Worm (Caenorhabditis elegans) whole organism, L4/young adult: ENCODE data around the gene inx-7.

Source experiments
- W03F9.2 ChIP-seq: fragments of 150-350 bp; optimal IDR thresholded peaks from 2 replicates; lab custom pipeline; 2014; ENCODE audit warnings: missing biosample characterization, missing genetic modification characterization
- dao-5 ChIP-seq: sonication (generic microtip); optimal IDR thresholded peaks from 2 replicates; lab custom pipeline; 2016; ENCODE audit warnings: missing genotype, missing genetic modification characterization, moderate library complexity, missing compliant biosample characterization
- him-1 ChIP-seq: sonication (generic microtip); optimal IDR thresholded peaks from 2 replicates; lab custom pipeline; 2016; ENCODE audit warnings: missing genotype, missing genetic modification reagents, missing genetic modification characterization, missing compliant biosample characterization

Gene inx-7

DNA sequence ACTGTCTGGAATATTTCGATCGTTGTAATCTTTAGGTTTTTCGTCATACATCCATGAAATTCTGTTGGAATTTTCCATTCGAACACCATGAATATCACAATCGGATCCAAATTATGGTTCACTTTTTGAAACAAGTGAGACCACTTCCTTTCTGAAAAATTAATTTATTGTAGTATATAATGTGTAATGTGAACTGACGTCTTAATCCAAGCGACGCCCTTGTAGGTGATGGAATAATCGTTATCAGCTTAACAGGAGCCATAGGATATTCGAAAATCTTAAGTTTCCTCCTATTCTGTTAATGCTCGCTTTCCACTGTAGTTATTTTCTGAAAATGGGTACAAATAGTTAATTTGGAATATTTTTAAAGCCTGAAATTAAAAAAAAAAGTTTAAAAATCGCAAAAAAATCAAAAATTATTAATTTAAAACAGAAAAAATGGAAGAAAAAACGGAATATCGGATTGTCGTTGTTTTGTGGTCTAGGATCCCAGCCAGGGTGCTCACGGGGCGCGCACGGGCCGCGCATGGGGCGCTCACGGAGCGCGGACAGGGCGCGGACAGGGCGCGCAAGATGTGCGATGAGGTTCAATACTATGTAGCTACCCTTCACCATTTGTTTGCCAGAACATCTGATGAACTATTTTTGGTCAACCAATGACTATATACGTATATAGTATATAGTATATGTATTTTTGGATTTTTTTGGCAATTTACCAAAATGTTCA, 15.9 kb upstream of the inx-7 start, which contains the start of gene K02B2.6:
Gene K02B2.6, minus strand, starts transcription at position 51 of the 727 bp plus-strand sequence.
- TF ChIP-seq him-1 (tag; lab: Kevin White, UChicago): no peak
- TF ChIP-seq dao-5 (tag; lab: Kevin White, UChicago): no peak
- TF ChIP-seq W03F9.2 (tag; lab: Kevin White, UChicago): no peak

DNA sequence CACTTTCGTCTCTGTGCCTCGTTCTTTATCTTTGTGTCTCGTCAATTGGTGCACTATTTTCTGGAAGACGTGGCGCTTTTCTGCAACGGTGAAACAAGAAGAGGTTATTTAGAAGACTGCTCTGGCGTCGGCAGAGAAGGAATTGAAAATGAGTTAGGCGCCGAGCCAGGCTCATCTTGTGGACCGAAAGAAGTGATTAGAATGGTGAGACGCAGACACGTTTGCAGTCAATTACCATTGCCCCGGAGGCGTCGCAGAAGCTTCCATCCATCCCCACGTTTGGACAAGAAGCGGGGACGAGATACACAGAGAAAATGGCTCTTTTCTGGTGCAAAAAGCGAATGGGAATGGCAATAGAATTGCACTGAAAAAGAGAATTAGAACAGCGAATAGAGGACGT, 13.5 kb upstream of the inx-7 start:
- peak; percentile 66 for TF ChIP-seq him-1 (tag; lab: Kevin White, UChicago)
- TF ChIP-seq W03F9.2 (tag; lab: Kevin White, UChicago): no peak

DNA sequence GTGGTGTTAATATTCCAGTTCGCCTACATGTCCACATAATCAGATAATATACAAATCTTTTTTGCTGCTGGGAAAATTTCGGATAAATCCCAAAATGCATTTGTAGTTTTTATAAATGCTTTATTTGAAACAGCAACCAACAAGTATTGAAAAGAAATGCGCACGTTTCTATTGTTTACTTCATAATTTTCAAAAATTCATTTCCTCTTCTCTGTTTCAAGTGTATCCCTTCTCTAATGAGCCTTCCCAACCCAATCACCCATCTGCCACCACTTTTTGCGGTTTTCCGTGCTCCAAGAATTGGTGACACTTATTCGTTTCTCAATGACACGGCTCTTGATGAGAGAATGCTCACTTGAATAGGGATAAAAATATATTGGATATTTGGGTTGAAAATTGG, 8.3 kb upstream of the inx-7 start:
- no peak for TF ChIP-seq W03F9.2 (tag; lab: Kevin White, UChicago)
- no peak for TF ChIP-seq him-1 (tag; lab: Kevin White, UChicago)
- TF ChIP-seq dao-5 (tag; lab: Kevin White, UChicago): no peak

DNA sequence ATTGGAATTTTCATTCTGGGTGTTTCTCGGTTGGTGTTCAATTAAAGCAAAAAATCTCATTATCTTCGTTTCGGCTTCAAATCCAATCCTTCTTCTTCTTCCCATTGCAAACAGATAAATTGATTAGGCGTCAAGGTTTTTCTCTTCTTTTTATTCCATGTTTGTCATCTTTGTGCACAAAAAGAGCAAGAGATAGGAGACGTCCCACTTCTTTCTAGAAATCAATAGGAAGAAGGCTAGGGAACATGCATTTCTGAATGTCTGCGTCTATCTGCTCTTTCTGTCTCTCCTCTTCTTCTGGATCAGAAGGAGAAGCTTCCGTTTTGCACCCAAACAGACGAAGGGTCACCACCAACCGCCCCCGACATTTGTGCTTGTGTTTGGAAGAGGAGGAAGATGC, 6.5 kb upstream of the inx-7 start:
- TF ChIP-seq him-1 (tag; lab: Kevin White, UChicago): peak; percentile 41
- no peak for TF ChIP-seq W03F9.2 (tag; lab: Kevin White, UChicago)

DNA sequence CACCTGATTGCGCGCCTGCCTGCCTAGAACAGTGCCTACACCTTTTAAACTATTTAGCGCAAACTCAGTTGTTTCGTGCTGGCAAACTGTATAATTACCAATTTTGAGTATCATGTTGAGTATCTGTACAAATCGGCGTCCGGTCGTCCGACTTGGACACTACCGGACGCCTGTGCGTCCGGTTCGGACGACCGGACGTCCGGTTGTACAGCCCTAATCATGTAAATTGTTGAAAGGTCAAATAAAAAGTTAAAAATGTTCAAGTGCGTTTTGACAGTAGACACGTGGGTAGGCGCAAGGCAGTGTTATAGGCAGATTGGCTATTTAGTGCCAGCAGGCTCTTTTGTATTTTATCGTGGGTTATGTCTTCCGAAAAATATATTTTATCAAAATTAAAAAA, 3.5 kb upstream of the inx-7 start:
- TF ChIP-seq him-1 (tag; lab: Kevin White, UChicago) (no peak), W03F9.2 (tag; lab: Kevin White, UChicago) (no peak), dao-5 (tag; lab: Kevin White, UChicago) (no peak)

DNA sequence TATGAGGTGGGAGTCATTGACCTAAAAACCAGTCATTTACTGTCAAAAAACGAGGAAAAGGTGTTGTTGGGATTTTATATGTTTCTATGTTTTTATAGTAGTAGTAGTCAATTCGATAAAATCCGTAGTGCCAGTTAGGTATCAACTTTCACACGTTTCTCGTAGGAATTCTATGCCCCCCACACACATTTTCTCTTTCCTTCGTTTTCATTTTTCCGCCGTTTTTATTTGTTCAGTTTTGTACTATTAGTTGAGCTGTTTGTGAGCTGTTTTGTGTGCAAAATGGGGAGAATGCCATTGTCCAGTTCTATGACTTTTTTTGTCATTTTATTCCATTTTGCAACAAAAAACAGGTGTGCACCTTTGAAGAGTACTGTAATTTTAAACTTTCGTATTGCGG, 2.3 kb upstream of the inx-7 start:
- no peak for TF ChIP-seq W03F9.2 (tag; lab: Kevin White, UChicago)
- TF ChIP-seq dao-5 (tag; lab: Kevin White, UChicago): no peak
- no peak for TF ChIP-seq him-1 (tag; lab: Kevin White, UChicago)

DNA sequence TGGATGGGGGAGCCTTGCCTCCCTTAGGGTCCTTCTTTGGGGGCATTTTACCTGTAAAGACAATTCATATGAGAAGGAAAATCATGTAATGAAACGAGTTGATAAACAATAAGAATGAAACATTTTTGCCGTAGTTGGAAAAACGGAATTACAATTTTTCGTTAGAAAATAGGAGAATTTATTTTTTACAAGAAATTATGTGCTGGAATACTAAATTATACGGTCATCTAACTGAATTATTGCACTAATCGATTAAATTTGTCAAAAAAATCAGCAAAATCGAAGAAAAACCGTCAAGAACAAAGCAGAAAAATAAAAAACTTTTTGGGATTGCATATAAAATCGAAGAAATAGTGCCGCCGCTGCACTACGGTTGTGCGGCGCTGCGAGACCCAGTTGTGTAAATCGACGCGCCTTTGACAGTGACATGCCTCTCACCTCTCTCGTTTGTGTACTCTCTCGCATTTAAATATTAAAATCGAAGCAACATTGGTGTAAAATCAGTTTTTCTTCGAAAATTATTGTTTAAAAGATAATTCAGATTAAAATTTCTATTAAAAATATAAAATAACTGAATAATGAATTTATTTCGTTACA, 1.2 kb upstream of the inx-7 start, which contains the start of gene rps-25:
Gene rps-25, minus strand, starts transcription at position 51 of the 597 bp plus-strand sequence.
- TF ChIP-seq W03F9.2 (tag; lab: Kevin White, UChicago) (peak; percentile 78), him-1 (tag; lab: Kevin White, UChicago) (peak; percentile 7), dao-5 (tag; lab: Kevin White, UChicago) (no peak)

DNA sequence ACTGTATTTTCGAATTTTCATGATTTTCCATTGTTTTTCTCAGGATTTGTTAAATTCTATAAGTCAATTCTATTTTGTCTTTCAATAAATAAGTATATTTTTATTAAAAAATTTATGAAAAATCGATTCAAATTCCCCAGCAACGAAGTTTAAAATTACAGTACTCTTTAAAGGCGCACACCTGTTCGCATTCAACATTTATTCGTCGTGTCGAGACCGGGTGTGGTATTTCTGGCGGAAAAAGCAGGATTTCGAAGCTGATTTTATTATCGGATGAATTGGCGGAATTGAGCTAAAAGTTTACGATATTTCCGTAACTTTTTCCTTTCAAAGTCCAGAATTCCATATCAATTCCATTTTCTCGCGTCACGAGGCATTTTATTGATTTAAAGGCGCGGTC, 983 bp downstream of the inx-7 start:
- TF ChIP-seq dao-5 (tag; lab: Kevin White, UChicago) (no peak), W03F9.2 (tag; lab: Kevin White, UChicago) (no peak), him-1 (tag; lab: Kevin White, UChicago) (no peak)

DNA sequence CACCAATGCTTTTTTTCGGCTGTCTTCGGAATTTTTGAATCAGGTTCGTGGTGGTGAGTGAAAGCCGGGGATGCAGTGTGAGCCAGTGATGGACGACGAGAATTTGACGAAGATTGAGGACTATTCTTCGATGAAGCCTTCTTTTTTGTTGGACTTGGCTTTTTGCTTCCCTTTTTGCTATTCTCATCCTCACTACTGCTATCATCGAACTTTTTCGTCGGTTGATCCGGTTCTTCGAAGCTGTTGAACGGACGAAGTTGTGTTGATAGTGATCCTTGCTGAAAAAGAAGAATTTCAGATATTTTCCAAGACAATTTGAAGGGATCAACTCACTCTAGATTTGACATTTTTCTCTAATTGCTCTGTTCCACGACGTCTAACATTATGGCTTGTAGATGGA, 2.3 kb downstream of the inx-7 start:
- no peak for TF ChIP-seq W03F9.2 (tag; lab: Kevin White, UChicago)
- TF ChIP-seq dao-5 (tag; lab: Kevin White, UChicago): no peak
- TF ChIP-seq him-1 (tag; lab: Kevin White, UChicago): no peak

DNA sequence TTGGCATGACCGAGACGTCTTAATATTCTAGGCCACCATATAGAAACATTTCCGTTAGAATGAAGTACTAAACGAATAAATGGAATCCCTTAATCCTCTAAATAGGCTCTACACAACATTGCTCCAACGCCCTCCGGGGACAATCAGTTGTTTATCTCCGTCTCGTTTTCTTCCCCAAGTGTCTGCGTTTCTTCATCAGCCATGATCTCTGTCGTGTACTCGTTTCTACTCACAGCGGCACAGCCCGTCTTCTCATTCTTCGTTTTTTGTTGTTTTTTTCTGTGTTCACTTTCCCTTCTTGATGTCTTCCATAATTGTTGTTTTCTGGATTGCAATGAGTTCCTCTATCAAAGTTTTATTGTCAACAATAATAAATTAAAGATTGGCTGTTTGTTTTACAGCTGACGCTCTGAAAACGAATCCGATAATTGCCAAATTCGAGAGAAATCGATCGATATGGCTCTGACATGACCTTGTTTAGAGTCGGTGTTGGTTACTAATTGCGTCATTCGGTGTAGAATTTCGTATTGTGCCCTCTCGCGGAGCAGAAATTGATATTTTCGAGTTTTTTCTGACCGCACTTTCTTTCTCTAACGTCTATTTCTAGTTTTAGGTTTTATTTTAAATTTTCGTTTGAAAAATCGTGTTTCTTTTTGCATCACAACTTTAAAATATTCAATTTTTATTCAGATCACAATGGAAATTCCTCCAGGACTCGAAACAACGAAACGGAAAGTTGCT, 5.0 kb downstream of the inx-7 start, which contains the start of gene pfkb-1.2:
Gene pfkb-1.2, plus strand, starts transcription at position 691 of the 741 bp plus-strand sequence.
- no peak for TF ChIP-seq W03F9.2 (tag; lab: Kevin White, UChicago)
- no peak for TF ChIP-seq dao-5 (tag; lab: Kevin White, UChicago)
- TF ChIP-seq him-1 (tag; lab: Kevin White, UChicago): no peak

DNA sequence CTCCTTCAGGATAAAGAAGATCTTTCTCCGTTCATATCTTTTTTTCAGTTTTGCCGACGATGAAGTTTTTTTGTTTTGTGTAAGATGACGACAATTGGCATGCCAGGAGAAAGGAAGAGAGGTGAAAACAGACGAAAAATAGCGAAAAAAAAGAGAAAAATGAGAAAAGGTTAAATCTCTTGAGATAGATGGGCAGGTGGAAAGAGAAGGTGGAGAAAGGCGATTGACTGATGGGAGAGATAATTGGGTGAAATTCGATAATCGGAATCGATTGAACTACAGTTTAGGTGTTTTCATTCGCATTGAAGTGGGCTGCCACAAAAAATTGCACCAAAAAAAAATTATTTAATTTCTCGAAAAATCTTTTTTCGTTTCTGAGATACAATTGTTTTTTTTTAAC, 5.8 kb downstream of the inx-7 start:
- TF ChIP-seq him-1 (tag; lab: Kevin White, UChicago): no peak
- no peak for TF ChIP-seq W03F9.2 (tag; lab: Kevin White, UChicago)
- no peak for TF ChIP-seq dao-5 (tag; lab: Kevin White, UChicago)

DNA sequence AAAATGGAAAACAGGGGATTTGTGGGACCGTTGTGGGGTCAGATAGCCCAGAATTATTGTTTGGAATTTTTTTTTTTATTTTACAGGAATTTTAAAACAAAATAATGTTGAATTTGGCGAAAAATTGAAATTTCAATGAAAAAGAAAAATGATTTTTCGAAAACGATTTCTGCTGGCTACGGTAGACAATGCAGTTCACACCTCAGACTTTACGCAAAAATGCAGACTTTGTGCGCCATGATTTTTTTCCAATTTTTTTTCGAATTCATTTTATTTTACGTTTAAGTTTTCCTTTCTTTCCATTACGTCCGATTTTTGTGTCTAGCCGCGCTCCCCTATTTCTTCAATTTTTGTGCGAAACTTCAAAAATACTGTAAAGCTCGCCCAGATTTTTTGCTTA, 6.5 kb downstream of the inx-7 start:
- TF ChIP-seq W03F9.2 (tag; lab: Kevin White, UChicago): no peak
- TF ChIP-seq dao-5 (tag; lab: Kevin White, UChicago): no peak
- no peak for TF ChIP-seq him-1 (tag; lab: Kevin White, UChicago)

DNA sequence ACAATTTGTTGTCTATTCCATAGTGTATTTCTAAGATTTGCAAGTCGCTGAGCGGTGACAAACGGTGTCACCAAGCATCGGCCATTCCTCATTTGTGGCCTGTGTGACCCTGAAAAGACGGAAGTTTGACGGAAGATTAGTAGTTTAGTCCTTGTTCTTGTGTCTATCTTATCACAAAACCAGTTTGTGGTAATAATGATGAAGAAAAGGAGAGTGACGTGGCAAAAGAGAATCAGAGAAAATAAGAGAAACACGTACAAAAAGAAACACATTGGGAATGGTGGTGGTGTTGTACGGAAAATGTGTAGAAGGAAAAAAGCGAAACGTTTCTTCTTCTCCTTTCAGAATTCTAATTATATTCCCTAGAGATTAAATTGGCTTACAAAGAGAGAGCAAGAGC, 7.3 kb downstream of the inx-7 start, which contains the start of gene mcu-1:
Gene mcu-1, minus strand, starts transcription at position 109 of the 400 bp plus-strand sequence.
- no peak for TF ChIP-seq him-1 (tag; lab: Kevin White, UChicago)
- no peak for TF ChIP-seq dao-5 (tag; lab: Kevin White, UChicago)
